Fruit fly (Drosophila melanogaster) whole organism: Measurements from ENCODE around the gene CG14990.

Source experiments
- CG8478 ChIP-seq: fragments of >200 bp; optimal IDR thresholded peaks from 2 replicates; lab custom pipeline; 2018; ENCODE audit warnings: inconsistent platforms
- EcR ChIP-seq, 2 experiments: fragments of >200 bp; optimal IDR thresholded peaks; 2 replicates each; lab custom pipeline; 2017; ENCODE audit warnings: missing biosample characterization in 2 of 2, missing genetic modification characterization in 2 of 2, missing genetic modification reagents in 2 of 2
- pan ChIP-seq: fragments of >200 bp; optimal IDR thresholded peaks from 2 replicates; lab custom pipeline; 2017
- psq ChIP-seq: fragments of >200 bp; optimal IDR thresholded peaks from 2 replicates; lab custom pipeline; 2017
- usp ChIP-seq: fragments of >200 bp; optimal IDR thresholded peaks from 2 replicates; lab custom pipeline; 2017; ENCODE audit warnings: missing biosample characterization, missing genetic modification characterization, mixed read lengths

DNA sequence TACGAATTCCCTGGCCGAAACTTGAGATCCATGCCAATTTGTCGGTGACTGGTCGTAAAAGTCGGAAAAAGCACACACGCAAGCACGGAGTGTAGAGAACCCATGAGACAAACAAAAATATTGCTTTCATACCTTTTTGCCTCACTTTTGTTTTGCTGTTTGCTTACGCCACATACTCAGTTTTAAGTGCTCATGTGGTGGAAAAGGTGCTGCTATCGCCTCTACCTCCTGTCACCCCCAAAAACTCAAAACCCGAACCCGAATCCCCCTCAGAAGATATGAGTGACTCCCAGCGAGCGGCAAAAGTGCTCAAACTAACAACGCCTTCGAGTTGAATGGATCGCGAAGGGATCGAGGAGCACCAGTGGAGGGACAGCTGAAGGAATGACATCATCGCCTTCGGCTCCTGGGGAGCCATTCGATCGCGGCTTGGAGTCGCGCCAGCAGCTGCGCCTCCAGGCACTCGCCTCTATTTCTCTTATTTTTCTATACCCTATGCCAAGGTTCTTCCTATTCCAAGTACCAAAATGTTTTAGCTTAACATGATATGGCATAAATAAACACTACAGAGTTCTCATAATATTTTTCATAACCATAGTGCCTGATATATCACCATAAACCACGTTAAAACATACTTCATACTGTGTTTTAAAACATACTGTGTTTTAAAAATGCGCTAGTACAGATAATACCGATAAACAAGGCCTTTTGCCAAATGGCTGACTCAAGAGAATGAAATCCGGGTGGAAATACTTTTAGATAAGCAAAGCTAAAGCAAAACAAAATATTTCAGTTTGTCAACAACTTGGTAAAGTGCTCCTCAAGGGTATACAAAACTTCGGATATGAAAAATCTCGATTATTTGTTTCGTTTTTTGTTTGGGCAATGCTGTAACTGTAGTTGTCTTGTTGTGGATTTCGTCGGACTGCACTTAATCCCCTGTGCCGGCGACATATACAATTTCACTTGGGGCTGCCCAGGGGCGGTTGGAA, 27.6 kb downstream of the CG14990 start:
- TF ChIP-seq usp (GFP tag; lab: Kevin White, UChicago) (no peak), EcR (GFP tag; optimal IDR thresholded peaks at IDR 0.05; lab: Kevin White, UChicago) (no peak), pan (lab: Kevin White, UChicago) (no peak), psq (lab: Kevin White, UChicago) (no peak), CG8478 (lab: Kevin White, UChicago) (no peak)
